Worm (Caenorhabditis elegans): ENCODE results near the gene T01G5.8.
A peak's percentile ranks its signal among the peaks of the same experiment; 100 is the strongest.

DNA sequence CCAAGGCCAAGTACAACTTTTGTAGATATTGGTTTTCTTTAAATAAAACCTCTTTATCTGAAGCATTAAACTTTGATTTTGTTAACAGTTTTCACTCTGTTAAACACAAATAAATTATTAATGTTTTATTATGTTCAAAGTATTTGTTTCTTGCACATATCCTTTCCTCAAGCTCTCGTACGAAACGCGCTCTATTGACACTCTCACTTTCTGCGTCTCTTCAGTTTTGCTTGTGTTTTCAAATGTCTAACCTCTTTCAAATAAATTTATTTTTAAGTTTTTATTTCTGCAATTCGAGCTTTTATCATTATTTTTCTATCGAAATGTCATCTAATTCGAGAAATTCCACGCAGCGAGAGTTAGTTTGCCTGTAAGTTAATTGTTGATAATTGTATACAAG is 27.7 kb downstream of the T01G5.8 start, which contains the start of gene K08F9.4:
- peak; percentile 75 to 85 for TF ChIP-seq lin-35 (GFP tag; optimal IDR thresholded peaks at IDR 0.05)
- peak; percentile 72 for TF ChIP-seq snpc-4 (tag; optimal IDR thresholded peaks at IDR 0.05)
- peak; percentile 100 for TF ChIP-seq blmp-1 (tag; optimal IDR thresholded peaks at IDR 0.05)
- peak; percentile 63 for TF ChIP-seq xbp-1 (tag; optimal IDR thresholded peaks at IDR 0.05)
- no peak for TF ChIP-seq lin-39 (tag; optimal IDR thresholded peaks at IDR 0.05)
- TF ChIP-seq mef-2 (tag; optimal IDR thresholded peaks at IDR 0.05), result no peak
- TF ChIP-seq ama-1 (optimal IDR thresholded peaks at IDR 0.05), result no peak
- no peak for TF ChIP-seq isw-1 (GFP tag; IDR thresholded peaks at IDR 0.05)
- TF ChIP-seq mep-1 (tag; optimal IDR thresholded peaks at IDR 0.05), result peak; percentile 83
- no peak for TF ChIP-seq ces-1 (GFP tag; optimal IDR thresholded peaks at IDR 0.05)
- no peak for TF ChIP-seq nhr-11 (tag; optimal IDR thresholded peaks at IDR 0.05)
- peak; percentile 20 for TF ChIP-seq lin-13 (GFP tag; optimal IDR thresholded peaks at IDR 0.05)
- no peak for TF ChIP-seq ets-5 (GFP tag; IDR thresholded peaks at IDR 0.05)
